Worm (Caenorhabditis elegans) whole organism, midembryonic: ENCODE measurements around the gene str-250.

ENCODE experiments used
- T22C8.4 ChIP-seq: fragments of 200-800 bp; sonication (Bioruptor generic); IDR thresholded peaks from 2 replicates; pipeline ENCODE4 v1.3.6; 2022; ENCODE audit warnings: missing genetic modification characterization, missing compliant biosample characterization
- cog-1 ChIP-seq: sonication (generic microtip); optimal IDR thresholded peaks from 2 replicates; lab custom pipeline; 2016; ENCODE audit warnings: missing genetic modification characterization, missing compliant biosample characterization
- flt-1 ChIP-seq: fragments of 200-800 bp; sonication (Bioruptor generic); IDR thresholded peaks from 2 replicates; pipeline ENCODE4 v1.3.6; 2022; ENCODE audit warnings: missing genetic modification characterization, missing compliant biosample characterization
- klf-2 ChIP-seq: fragments of 200-800 bp; sonication (Bioruptor generic); conservative IDR thresholded peaks from 2 replicates; pipeline ENCODE4 v1.3.6; 2022; ENCODE audit warnings: missing genetic modification reagents, missing genetic modification characterization, missing compliant biosample characterization
- med-1 ChIP-seq: sonication (generic microtip); optimal IDR thresholded peaks from 2 replicates; lab custom pipeline; 2017; ENCODE audit warnings: missing genetic modification characterization, mild to moderate bottlenecking, missing compliant biosample characterization, antibody characterized with exemption, missing genetic modification reagents; ENCODE audit not compliant: insufficient read depth
- ref-1 ChIP-seq: fragments of 200-800 bp; sonication (Bioruptor generic); conservative IDR thresholded peaks from 2 replicates; pipeline ENCODE4 v1.3.6; 2022; ENCODE audit warnings: missing genetic modification reagents, missing genetic modification characterization, missing compliant biosample characterization
- tab-1 ChIP-seq: fragments of 200-800 bp; sonication (Bioruptor generic); IDR thresholded peaks from 2 replicates; pipeline ENCODE4 v1.3.6; 2022; ENCODE audit warnings: missing genetic modification characterization, missing compliant biosample characterization
- ztf-23 ChIP-seq: fragments of 200-800 bp; sonication (Bioruptor generic); IDR thresholded peaks from 2 replicates; pipeline ENCODE4 v1.3.6; 2022; ENCODE audit warnings: missing genetic modification reagents, missing genetic modification characterization, missing compliant biosample characterization
- ztf-29 ChIP-seq: fragments of 200-800 bp; sonication (Bioruptor generic); IDR thresholded peaks from 2 replicates; pipeline ENCODE4 v1.3.6; 2022; ENCODE audit warnings: missing genetic modification reagents, missing genetic modification characterization, missing compliant biosample characterization

The str-250 gene

ce11 chrV:13926398-13926797 lies 8.0 kb downstream of the str-250 start, which contains the start of gene srxa-12:
Gene srxa-12, plus strand, starts transcription at chrV:13926698.
- no peak for TF ChIP-seq klf-2 (GFP tag; lab: Robert Waterston, UW)
- no peak for TF ChIP-seq tab-1
- no peak for TF ChIP-seq cog-1 (tag; lab: Kevin White, UChicago)
- TF ChIP-seq flt-1 (GFP tag; lab: Robert Waterston, UW): no peak
- no peak for TF ChIP-seq T22C8.4 (GFP tag; lab: Robert Waterston, UW)
- no peak for TF ChIP-seq ztf-23
- no peak for TF ChIP-seq med-1 (GFP tag; lab: Kevin White, UChicago)
- TF ChIP-seq ref-1 (GFP tag; lab: Robert Waterston, UW): no peak
- no peak for TF ChIP-seq ztf-29 (GFP tag; lab: Robert Waterston, UW)

ce11 chrV:13929503-13929902 lies 11.1 kb downstream of the str-250 start, which contains the start of gene srxa-13:
Gene srxa-13, plus strand, starts transcription at chrV:13929803.
- TF ChIP-seq T22C8.4 (GFP tag; lab: Robert Waterston, UW) (no peak), ztf-29 (GFP tag; lab: Robert Waterston, UW) (no peak), flt-1 (GFP tag; lab: Robert Waterston, UW) (no peak), med-1 (GFP tag; lab: Kevin White, UChicago) (no peak), tab-1 (no peak), klf-2 (GFP tag; lab: Robert Waterston, UW) (no peak), ref-1 (GFP tag; lab: Robert Waterston, UW) (no peak), cog-1 (tag; lab: Kevin White, UChicago) (no peak), ztf-23 (no peak)

DNA sequence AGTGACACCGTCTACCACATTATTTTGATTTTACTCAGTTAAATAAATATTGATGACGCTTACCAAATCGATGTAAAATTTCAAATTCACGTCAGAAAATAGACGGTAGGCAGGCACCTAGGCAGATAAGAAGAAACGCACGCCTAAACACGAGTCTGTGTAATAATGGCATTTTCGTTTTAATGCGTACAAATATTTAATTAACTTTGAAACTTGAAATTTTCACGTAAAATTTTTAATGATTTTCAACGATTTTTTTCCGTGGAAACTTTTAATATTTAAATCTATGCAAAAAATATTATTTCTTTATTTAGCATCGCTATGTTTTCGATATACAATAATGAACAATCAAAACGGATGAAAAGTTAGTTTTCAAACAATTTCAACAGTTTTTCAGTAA lies 12.8 kb downstream of the str-250 start, which contains the start of gene C06B3.16:
TSS of gene C06B3.16 (plus strand) at position 301 of the 400 bp plus-strand sequence.
- no peak for TF ChIP-seq med-1 (GFP tag; lab: Kevin White, UChicago)
- TF ChIP-seq tab-1: no peak
- no peak for TF ChIP-seq T22C8.4 (GFP tag; lab: Robert Waterston, UW)
- TF ChIP-seq klf-2 (GFP tag; lab: Robert Waterston, UW): no peak
- TF ChIP-seq cog-1 (tag; lab: Kevin White, UChicago): no peak
- TF ChIP-seq ztf-29 (GFP tag; lab: Robert Waterston, UW): no peak
- no peak for TF ChIP-seq ref-1 (GFP tag; lab: Robert Waterston, UW)
- TF ChIP-seq flt-1 (GFP tag; lab: Robert Waterston, UW): no peak
- no peak for TF ChIP-seq ztf-23

- TF ChIP-seq ztf-29 (GFP tag; lab: Robert Waterston, UW) (no peak), ztf-23 (no peak), T22C8.4 (GFP tag; lab: Robert Waterston, UW) (no peak), flt-1 (GFP tag; lab: Robert Waterston, UW) (no peak), tab-1 (no peak), cog-1 (tag; lab: Kevin White, UChicago) (no peak), ref-1 (GFP tag; lab: Robert Waterston, UW) (no peak), klf-2 (GFP tag; lab: Robert Waterston, UW) (no peak)
Measured at ce11 chrV:13931952-13932351, 13.5 kb downstream of the str-250 start.

- no peak for TF ChIP-seq flt-1 (GFP tag; lab: Robert Waterston, UW)
Measured at ce11 chrV:13934545-13934944, 16.1 kb downstream of the str-250 start, which contains the start of gene R10D12.1. Gene R10D12.1, minus strand, starts transcription at chrV:13934645.

DNA sequence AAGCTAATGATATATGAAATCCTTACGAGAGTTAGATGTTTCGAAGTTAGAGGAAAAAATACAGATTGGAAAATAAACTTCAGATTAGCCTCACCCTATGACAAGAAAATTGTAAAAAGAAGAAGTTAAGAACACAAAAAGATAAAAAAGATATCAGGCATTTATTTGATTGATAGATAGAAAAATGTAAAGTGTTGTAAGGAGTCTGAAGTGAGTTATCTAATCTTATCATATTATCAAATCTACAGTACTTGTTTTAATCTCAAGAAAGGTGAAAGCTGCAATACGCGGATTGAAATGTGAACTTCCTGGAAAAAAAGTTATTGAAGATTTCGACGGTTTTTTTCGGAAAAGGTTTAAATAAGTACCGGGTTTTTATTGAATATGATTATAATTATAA lies 17.0 kb downstream of the str-250 start:
- TF ChIP-seq klf-2 (GFP tag; lab: Robert Waterston, UW) (no peak), cog-1 (tag; lab: Kevin White, UChicago) (no peak), ztf-29 (GFP tag; lab: Robert Waterston, UW) (no peak), flt-1 (GFP tag; lab: Robert Waterston, UW) (no peak), T22C8.4 (GFP tag; lab: Robert Waterston, UW) (no peak), med-1 (GFP tag; lab: Kevin White, UChicago) (no peak), ref-1 (GFP tag; lab: Robert Waterston, UW) (no peak), tab-1 (no peak), ztf-23 (no peak)

DNA sequence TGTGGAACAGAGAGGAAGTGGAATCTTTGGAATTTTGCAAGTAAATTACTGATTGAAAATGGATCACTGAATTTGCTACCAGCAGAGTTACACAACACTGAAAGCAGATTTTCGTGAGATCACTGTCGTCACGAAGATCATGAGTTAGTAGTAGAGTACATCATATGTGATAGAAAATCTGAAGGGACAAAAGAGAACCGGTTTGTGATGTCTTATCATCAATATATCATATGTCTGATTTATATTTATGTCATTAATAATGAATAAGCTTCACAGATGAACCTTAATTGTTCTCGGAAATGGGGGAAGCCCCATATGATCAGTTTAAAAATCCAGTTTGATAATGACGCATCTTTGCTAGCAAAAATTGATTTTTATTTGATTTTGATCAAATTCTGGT lies 17.6 kb downstream of the str-250 start:
- TF ChIP-seq klf-2 (GFP tag; lab: Robert Waterston, UW) (no peak), ztf-23 (no peak), ztf-29 (GFP tag; lab: Robert Waterston, UW) (no peak), T22C8.4 (GFP tag; lab: Robert Waterston, UW) (no peak), flt-1 (GFP tag; lab: Robert Waterston, UW) (no peak), ref-1 (GFP tag; lab: Robert Waterston, UW) (no peak), cog-1 (tag; lab: Kevin White, UChicago) (no peak), tab-1 (no peak), med-1 (GFP tag; lab: Kevin White, UChicago) (no peak)

ce11 chrV:13936850-13937249 lies 18.4 kb downstream of the str-250 start, which contains the start of gene srw-145:
Gene srw-145, plus strand, starts transcription at chrV:13937150.
- no peak for TF ChIP-seq ztf-23
- no peak for TF ChIP-seq ztf-29 (GFP tag; lab: Robert Waterston, UW)
- no peak for TF ChIP-seq T22C8.4 (GFP tag; lab: Robert Waterston, UW)
- no peak for TF ChIP-seq ref-1 (GFP tag; lab: Robert Waterston, UW)
- TF ChIP-seq klf-2 (GFP tag; lab: Robert Waterston, UW): no peak

DNA sequence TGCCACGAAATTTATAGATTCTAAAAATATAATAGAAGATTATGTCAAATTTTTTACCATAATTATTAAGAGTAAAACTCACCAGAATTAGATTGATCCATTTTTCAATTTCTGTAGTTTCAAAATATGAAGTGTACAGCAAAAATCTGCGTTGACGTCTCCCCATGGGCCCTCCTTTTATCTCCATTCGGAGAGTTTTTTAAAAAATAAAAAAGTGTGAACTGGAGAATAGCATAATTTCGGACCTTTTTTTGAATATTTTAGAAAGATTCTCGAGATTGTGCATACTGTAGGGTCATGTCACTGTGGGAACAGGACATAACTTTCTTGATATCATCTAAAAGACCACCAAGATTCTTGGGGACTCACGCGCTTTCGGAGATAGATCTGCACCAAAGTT lies 23.6 kb downstream of the str-250 start, which contains the start of gene dpr-1:
TSS of gene dpr-1 (minus strand) at position 101 of the 400 bp plus-strand sequence.
- TF ChIP-seq ztf-29 (GFP tag; lab: Robert Waterston, UW) (no peak), med-1 (GFP tag; lab: Kevin White, UChicago) (no peak), flt-1 (GFP tag; lab: Robert Waterston, UW) (no peak), tab-1 (no peak), klf-2 (GFP tag; lab: Robert Waterston, UW) (no peak), ref-1 (GFP tag; lab: Robert Waterston, UW) (no peak), ztf-23 (no peak), cog-1 (tag; lab: Kevin White, UChicago) (no peak), T22C8.4 (GFP tag; lab: Robert Waterston, UW) (no peak)
